Worm (Caenorhabditis elegans) whole organism, mixed stage, embryonic: ENCODE measurements around the gene svop-1.

ENCODE experiments used
- bed-3 ChIP-seq: fragments of 200-800 bp; sonication (Bioruptor generic); optimal IDR thresholded peaks from 3 replicates; lab custom pipeline; 2018; ENCODE audit warnings: mild to moderate bottlenecking, missing genetic modification characterization, moderate library complexity, missing compliant biosample characterization
- ceh-43 ChIP-seq: fragments of 200-800 bp; sonication (Bioruptor generic); optimal IDR thresholded peaks from 2 replicates; lab custom pipeline; 2018; ENCODE audit warnings: mild to moderate bottlenecking, missing genetic modification characterization, moderate library complexity, missing compliant biosample characterization
- drap-1 ChIP-seq: fragments of 200-800 bp; sonication (Bioruptor generic); optimal IDR thresholded peaks from 3 replicates; lab custom pipeline; 2018; ENCODE audit warnings: mild to moderate bottlenecking, missing genetic modification characterization, missing compliant biosample characterization
- elt-3 ChIP-seq: fragments of 150-350 bp; optimal IDR thresholded peaks from 2 replicates; lab custom pipeline; 2014; ENCODE audit warnings: missing biosample characterization, missing genetic modification characterization
- hlh-1 ChIP-seq: fragments of 150-350 bp; optimal IDR thresholded peaks from 2 replicates; lab custom pipeline; 2014; ENCODE audit warnings: missing biosample characterization, missing genetic modification reagents, missing genetic modification characterization
- lin-13 ChIP-seq: fragments of 150-350 bp; optimal IDR thresholded peaks from 2 replicates; lab custom pipeline; 2014; ENCODE audit warnings: missing biosample characterization, missing genetic modification characterization
- lsy-2 ChIP-seq: fragments of 150-350 bp; optimal IDR thresholded peaks from 2 replicates; lab custom pipeline; 2014; ENCODE audit warnings: missing biosample characterization, missing genetic modification characterization

- TF ChIP-seq lsy-2 = peak; percentile 17
- no peak for TF ChIP-seq drap-1 (GFP tag; lab: Kevin White, UChicago)
- TF ChIP-seq lin-13 = no peak
- no peak for TF ChIP-seq elt-3 (tag; lab: Kevin White, UChicago)
- TF ChIP-seq hlh-1 (tag; lab: Kevin White, UChicago) = no peak
- no peak for TF ChIP-seq bed-3
- TF ChIP-seq ceh-43 = no peak
Observed at ce11 chrIII:8899767-8900166, 14.5 kb upstream of the svop-1 start.
